Worm (Caenorhabditis elegans) whole organism, late embryonic: ENCODE measurements around the gene F53A3.7.

Source experiments
- C08G9.2 ChIP-seq: sonication (generic microtip); optimal IDR thresholded peaks from 2 replicates; lab custom pipeline; 2016; ENCODE audit warnings: mild to moderate bottlenecking, missing genetic modification characterization, moderate library complexity, missing compliant biosample characterization
- K02D7.2 ChIP-seq: sonication (generic microtip); optimal IDR thresholded peaks from 2 replicates; lab custom pipeline; 2017; ENCODE audit warnings: mild to moderate bottlenecking, missing genetic modification characterization, missing compliant biosample characterization
- K09A11.1 ChIP-seq: sonication (generic microtip); optimal IDR thresholded peaks from 2 replicates; lab custom pipeline; 2017; ENCODE audit warnings: antibody characterized with exemption, mild to moderate bottlenecking, missing genetic modification characterization, missing compliant biosample characterization; ENCODE audit not compliant: insufficient read depth
- T23F11.4 ChIP-seq: fragments of 200-800 bp; sonication (Bioruptor generic); optimal IDR thresholded peaks from 2 replicates; lab custom pipeline; 2018; ENCODE audit warnings: mild to moderate bottlenecking, missing genetic modification characterization, missing compliant biosample characterization
- Y22D7AL.16 ChIP-seq: sonication (generic microtip); optimal IDR thresholded peaks from 2 replicates; lab custom pipeline; 2016; ENCODE audit warnings: missing genetic modification characterization, missing compliant biosample characterization
- ahr-1 ChIP-seq: sonication (generic microtip); optimal IDR thresholded peaks from 2 replicates; lab custom pipeline; 2016; ENCODE audit warnings: missing genetic modification characterization, missing compliant biosample characterization
- ama-1 ChIP-seq: fragments of 150-350 bp; optimal IDR thresholded peaks from 2 replicates; lab custom pipeline; 2014
- ceh-14 ChIP-seq: sonication (generic microtip); optimal IDR thresholded peaks from 2 replicates; lab custom pipeline; 2016; ENCODE audit warnings: missing genotype, missing genetic modification characterization, missing compliant biosample characterization
- ceh-19 ChIP-seq: fragments of 200-800 bp; sonication (Bioruptor generic); optimal IDR thresholded peaks from 2 replicates; lab custom pipeline; 2018; ENCODE audit warnings: mild to moderate bottlenecking, missing genetic modification characterization, missing compliant biosample characterization
- ceh-2 ChIP-seq: sonication (generic microtip); optimal IDR thresholded peaks from 2 replicates; lab custom pipeline; 2016; ENCODE audit warnings: missing genotype, missing genetic modification characterization, missing compliant biosample characterization
- ceh-22 ChIP-seq: sonication (generic microtip); optimal IDR thresholded peaks from 2 replicates; lab custom pipeline; 2017; ENCODE audit warnings: missing biosample characterization, missing genetic modification characterization
- ceh-24 ChIP-seq: sonication (generic microtip); optimal IDR thresholded peaks from 2 replicates; lab custom pipeline; 2016; ENCODE audit warnings: mild to moderate bottlenecking, missing genetic modification characterization, missing compliant biosample characterization
- ceh-30 ChIP-seq: fragments of 150-350 bp; optimal IDR thresholded peaks from 2 replicates; lab custom pipeline; 2014; ENCODE audit warnings: missing biosample characterization, missing genetic modification characterization
- ceh-34 ChIP-seq: sonication (generic microtip); optimal IDR thresholded peaks from 2 replicates; lab custom pipeline; 2016; ENCODE audit warnings: mild to moderate bottlenecking, missing genetic modification characterization, missing compliant biosample characterization
- ceh-6 ChIP-seq: fragments of 200-800 bp; sonication (Bioruptor generic); optimal IDR thresholded peaks from 2 replicates; lab custom pipeline; 2018; ENCODE audit warnings: mild to moderate bottlenecking, missing genetic modification characterization, missing compliant biosample characterization
- ceh-9 ChIP-seq: sonication (generic microtip); optimal IDR thresholded peaks from 2 replicates; lab custom pipeline; 2016; ENCODE audit warnings: mild to moderate bottlenecking, missing genetic modification characterization, inconsistent platforms, missing compliant biosample characterization
- dmd-4 ChIP-seq: sonication (generic microtip); optimal IDR thresholded peaks from 2 replicates; lab custom pipeline; 2016; ENCODE audit warnings: borderline replicate concordance, missing genetic modification characterization, missing compliant biosample characterization
- dve-1 ChIP-seq: sonication (generic microtip); optimal IDR thresholded peaks from 2 replicates; lab custom pipeline; 2017; ENCODE audit warnings: antibody characterized with exemption, mild to moderate bottlenecking, missing genetic modification characterization, missing compliant biosample characterization
- elt-2 ChIP-seq: sonication (generic microtip); optimal IDR thresholded peaks from 2 replicates; lab custom pipeline; 2016; ENCODE audit warnings: missing genetic modification reagents, missing genetic modification characterization, missing compliant biosample characterization
- elt-4 ChIP-seq: sonication (generic microtip); optimal IDR thresholded peaks from 2 replicates; lab custom pipeline; 2016; ENCODE audit warnings: missing genetic modification characterization, missing compliant biosample characterization
- ets-4 ChIP-seq: sonication (generic microtip); optimal IDR thresholded peaks from 2 replicates; lab custom pipeline; 2016; ENCODE audit warnings: missing genetic modification characterization, missing compliant biosample characterization
- eyg-1 ChIP-seq: sonication (generic microtip); optimal IDR thresholded peaks from 2 replicates; lab custom pipeline; 2016; ENCODE audit warnings: missing genotype, missing genetic modification characterization, missing compliant biosample characterization
- fax-1 ChIP-seq: sonication (generic microtip); optimal IDR thresholded peaks from 2 replicates; lab custom pipeline; 2016; ENCODE audit warnings: missing genotype, missing genetic modification characterization, missing compliant biosample characterization
- fkh-10 ChIP-seq: fragments of 150-350 bp; optimal IDR thresholded peaks from 2 replicates; lab custom pipeline; 2014; ENCODE audit warnings: missing biosample characterization, missing genetic modification reagents, missing genetic modification characterization
- fkh-6 ChIP-seq: sonication (generic microtip); optimal IDR thresholded peaks from 2 replicates; lab custom pipeline; 2016; ENCODE audit warnings: missing genetic modification characterization, missing compliant biosample characterization
- hlh-13 ChIP-seq: fragments of 200-800 bp; sonication (Bioruptor generic); optimal IDR thresholded peaks from 2 replicates; lab custom pipeline; 2018; ENCODE audit warnings: mild to moderate bottlenecking, missing genetic modification characterization, missing compliant biosample characterization
- hlh-15 ChIP-seq: sonication (generic microtip); optimal IDR thresholded peaks from 2 replicates; lab custom pipeline; 2016; ENCODE audit warnings: missing genetic modification characterization, missing compliant biosample characterization
- hlh-30 ChIP-seq: sonication (generic microtip); optimal IDR thresholded peaks from 2 replicates; lab custom pipeline; 2017; ENCODE audit warnings: antibody characterized with exemption, missing genetic modification characterization, missing compliant biosample characterization; ENCODE audit not compliant: insufficient read depth
- hlh-6 ChIP-seq: sonication (generic microtip); optimal IDR thresholded peaks from 2 replicates; lab custom pipeline; 2016; ENCODE audit warnings: missing genotype, missing genetic modification characterization, missing compliant biosample characterization
- hlh-8 ChIP-seq: sonication (generic microtip); optimal IDR thresholded peaks from 2 replicates; lab custom pipeline; 2016; ENCODE audit warnings: missing genotype, missing genetic modification characterization, missing compliant biosample characterization
- lim-6 ChIP-seq: sonication (generic microtip); optimal IDR thresholded peaks from 2 replicates; lab custom pipeline; 2016; ENCODE audit warnings: missing genetic modification characterization, missing compliant biosample characterization
- lin-11 ChIP-seq: fragments of 200-800 bp; sonication (Bioruptor generic); optimal IDR thresholded peaks from 2 replicates; lab custom pipeline; 2018; ENCODE audit warnings: mild to moderate bottlenecking, missing genetic modification characterization, missing compliant biosample characterization
- madf-2 ChIP-seq: sonication (generic microtip); optimal IDR thresholded peaks from 2 replicates; lab custom pipeline; 2017; ENCODE audit warnings: missing genetic modification characterization, missing compliant biosample characterization
- mec-3 ChIP-seq: sonication (generic microtip); optimal IDR thresholded peaks from 2 replicates; lab custom pipeline; 2016; ENCODE audit warnings: borderline replicate concordance, missing genetic modification characterization, missing compliant biosample characterization
- nhr-11 ChIP-seq: fragments of 150-350 bp; optimal IDR thresholded peaks from 2 replicates; lab custom pipeline; 2014; ENCODE audit warnings: missing biosample characterization, missing genetic modification characterization
- nhr-232 ChIP-seq: sonication (generic microtip); optimal IDR thresholded peaks from 2 replicates; lab custom pipeline; 2016; ENCODE audit warnings: missing genetic modification characterization, missing compliant biosample characterization
- pag-3 ChIP-seq: sonication (generic microtip); optimal IDR thresholded peaks from 2 replicates; lab custom pipeline; 2016; ENCODE audit warnings: missing compliant biosample characterization, missing genetic modification characterization, borderline replicate concordance
- pax-1 ChIP-seq: fragments of 150-350 bp; optimal IDR thresholded peaks from 2 replicates; lab custom pipeline; 2014; ENCODE audit warnings: missing biosample characterization, missing genetic modification characterization
- pha-2 ChIP-seq: sonication (generic microtip); optimal IDR thresholded peaks from 2 replicates; lab custom pipeline; 2017; ENCODE audit warnings: mild to moderate bottlenecking, missing genetic modification characterization, missing compliant biosample characterization
- pha-4 ChIP-seq: fragments of 150-350 bp; optimal IDR thresholded peaks from 2 replicates; lab custom pipeline; 2018; ENCODE audit warnings: missing biosample characterization, missing genetic modification reagents, missing genetic modification characterization
- pqm-1 ChIP-seq: sonication (generic microtip); optimal IDR thresholded peaks from 2 replicates; lab custom pipeline; 2016; ENCODE audit warnings: missing genetic modification characterization, missing compliant biosample characterization
- pros-1 ChIP-seq: fragments of 150-350 bp; optimal IDR thresholded peaks from 2 replicates; lab custom pipeline; 2014; ENCODE audit warnings: missing biosample characterization, missing genetic modification reagents, missing genetic modification characterization
- sox-4 ChIP-seq: sonication (generic microtip); optimal IDR thresholded peaks from 2 replicates; lab custom pipeline; 2017; ENCODE audit warnings: mild to moderate bottlenecking, missing genetic modification characterization, inconsistent platforms, missing compliant biosample characterization
- tbx-2 ChIP-seq: sonication (generic microtip); optimal IDR thresholded peaks from 2 replicates; lab custom pipeline; 2016; ENCODE audit warnings: missing genetic modification characterization, missing compliant biosample characterization
- tbx-7 ChIP-seq: sonication (generic microtip); optimal IDR thresholded peaks from 2 replicates; lab custom pipeline; 2016; ENCODE audit warnings: missing genotype, missing genetic modification characterization, missing compliant biosample characterization
- ttx-3 ChIP-seq: sonication (generic microtip); optimal IDR thresholded peaks from 2 replicates; lab custom pipeline; 2016; ENCODE audit warnings: missing genetic modification reagents, missing genetic modification characterization, missing compliant biosample characterization
- unc-3 ChIP-seq, 2 experiments: fragments of 200-800 bp in 1 of 2; sonication (Bioruptor generic) in 1 of 2; sonication (generic microtip) in 1 of 2; conservative IDR thresholded peaks in 1 of 2; optimal IDR thresholded peaks in 1 of 2; 2 replicates each; pipeline versions ENCODE4 v1.3.6 to Lab custom; 2016 to 2022; ENCODE audit warnings: missing compliant biosample characterization in 2 of 2, missing genetic modification characterization in 2 of 2, missing genetic modification reagents in 1 of 2
- ztf-16 ChIP-seq: sonication (generic microtip); optimal IDR thresholded peaks from 2 replicates; lab custom pipeline; 2017; ENCODE audit warnings: missing genetic modification characterization, missing compliant biosample characterization

F53A3.7 gene

ce11 chrIII:1921136-1921680, 30.1 kb upstream of the F53A3.7 start (continued):
- peak; percentile 29 for TF ChIP-seq C08G9.2
- TF ChIP-seq unc-3 (GFP tag; conservative IDR thresholded peaks at IDR 0.05; lab: Robert Waterston, UW), result 0 out of 2 replicates have a peak, but pooled peaks have one; percentile 5
- TF ChIP-seq unc-3 (tag; optimal IDR thresholded peaks at IDR 0.05; lab: Kevin White, UChicago), result peak; percentile 85
- peak; percentile 93 for TF ChIP-seq ceh-34 (tag; lab: Kevin White, UChicago)
- peak; percentile 12 for TF ChIP-seq dmd-4 (tag; lab: Kevin White, UChicago)
- TF ChIP-seq dve-1 (tag; lab: Kevin White, UChicago), result peak; percentile 55
- TF ChIP-seq fkh-6 (tag; lab: Kevin White, UChicago), result no peak
- TF ChIP-seq ceh-19 (GFP tag; lab: Kevin White, UChicago), result peak; percentile 56
- no peak for TF ChIP-seq elt-4 (tag; lab: Kevin White, UChicago)
- no peak for TF ChIP-seq Y22D7AL.16 (tag; lab: Kevin White, UChicago)
- TF ChIP-seq ceh-24 (tag; lab: Kevin White, UChicago), result no peak
- TF ChIP-seq madf-2 (tag; lab: Kevin White, UChicago), result no peak
- TF ChIP-seq tbx-2 (tag; lab: Kevin White, UChicago), result peak; percentile 98
- TF ChIP-seq mec-3 (tag; lab: Kevin White, UChicago), result no peak
- TF ChIP-seq fkh-10 (GFP tag; lab: Kevin White, UChicago), result no peak
- TF ChIP-seq nhr-232 (tag; lab: Kevin White, UChicago), result no peak
- TF ChIP-seq pha-2 (tag; lab: Kevin White, UChicago), result peak; percentile 36
- TF ChIP-seq ceh-2 (tag; lab: Kevin White, UChicago), result peak; percentile 69
- no peak for TF ChIP-seq hlh-13
- no peak for TF ChIP-seq pag-3 (tag; lab: Kevin White, UChicago)
- TF ChIP-seq ceh-22 (tag; lab: Kevin White, UChicago), result no peak
- TF ChIP-seq nhr-11 (tag; lab: Kevin White, UChicago), result no peak
- no peak for TF ChIP-seq ama-1 (lab: Kevin White, UChicago)
- peak; percentile 31 for TF ChIP-seq ceh-30 (tag; lab: Kevin White, UChicago)
- TF ChIP-seq ahr-1 (tag; lab: Kevin White, UChicago), result no peak
- TF ChIP-seq lin-11 (tag; lab: Kevin White, UChicago), result no peak
- peak; percentile 14 for TF ChIP-seq K09A11.1 (tag; lab: Kevin White, UChicago)
- peak; percentile 19 for TF ChIP-seq tbx-7 (tag; lab: Kevin White, UChicago)
- no peak for TF ChIP-seq lim-6 (tag; lab: Kevin White, UChicago)
- TF ChIP-seq ceh-14, result peak; percentile 90
- no peak for TF ChIP-seq sox-4
- peak; percentile 91 for TF ChIP-seq pqm-1 (tag; lab: Kevin White, UChicago)
- TF ChIP-seq elt-2 (tag; lab: Kevin White, UChicago), result peak; percentile 48
- peak; percentile 13 for TF ChIP-seq ceh-6 (GFP tag; lab: Kevin White, UChicago)
- peak; percentile 58 for TF ChIP-seq ets-4 (tag; lab: Kevin White, UChicago)
- peak; percentile 7 for TF ChIP-seq ztf-16 (tag; lab: Kevin White, UChicago)
- TF ChIP-seq pros-1 (tag; lab: Kevin White, UChicago), result peak; percentile 94
- no peak for TF ChIP-seq pha-4 (tag; lab: Kevin White, UChicago)
- peak; percentile 70 for TF ChIP-seq fax-1 (tag; lab: Kevin White, UChicago)
- TF ChIP-seq eyg-1 (tag; lab: Kevin White, UChicago), result peak; percentile 74
- TF ChIP-seq hlh-30, result peak; percentile 58
- peak; percentile 28 for TF ChIP-seq ttx-3 (tag; lab: Kevin White, UChicago)
- TF ChIP-seq pax-1 (tag; lab: Kevin White, UChicago), result peak; percentile 33
- no peak for TF ChIP-seq hlh-6 (tag; lab: Kevin White, UChicago)
- TF ChIP-seq T23F11.4 (GFP tag; lab: Kevin White, UChicago), result peak; percentile 61
- no peak for TF ChIP-seq K02D7.2 (tag; lab: Kevin White, UChicago)
- TF ChIP-seq hlh-8 (tag; lab: Kevin White, UChicago), result peak; percentile 70
- no peak for TF ChIP-seq ceh-9 (tag; lab: Kevin White, UChicago)
- TF ChIP-seq hlh-15 (tag; lab: Kevin White, UChicago), result no peak
